Fruit fly (Drosophila melanogaster) whole organism, wandering third instar larva: ENCODE data around the gene CG5111.

Experiments
- Abd-B ChIP-seq: fragments of >200 bp; optimal IDR thresholded peaks from 2 replicates; lab custom pipeline; 2017; ENCODE audit warnings: missing biosample characterization, missing genetic modification characterization
- CG32264 ChIP-seq: fragments of 200-800 bp; sonication (Bioruptor generic); optimal IDR thresholded peaks from 2 replicates; lab custom pipeline; 2016; ENCODE audit warnings: missing biosample characterization, missing genetic modification characterization
- CG9705 ChIP-seq: fragments of 200-800 bp; sonication (Bioruptor generic); optimal IDR thresholded peaks from 2 replicates; lab custom pipeline; 2018; ENCODE audit warnings: missing biosample characterization, mild to moderate bottlenecking, missing genetic modification characterization
- CrebA ChIP-seq: fragments of 200-800 bp; sonication (Bioruptor generic); optimal IDR thresholded peaks from 2 replicates; lab custom pipeline; 2016; ENCODE audit warnings: missing biosample characterization, mild to moderate bottlenecking, missing genetic modification characterization, borderline replicate concordance
- Dfd ChIP-seq: fragments of >200 bp; optimal IDR thresholded peaks from 2 replicates; lab custom pipeline; 2017; ENCODE audit warnings: missing biosample characterization, missing genetic modification characterization
- Dif ChIP-seq: fragments of 200-275, 200-300 bp; sonication (Bioruptor generic); optimal IDR thresholded peaks from 2 replicates; lab custom pipeline; 2018; ENCODE audit warnings: missing biosample characterization, missing genetic modification characterization; ENCODE audit not compliant: partially characterized antibody
- GATAd ChIP-seq: sonication (Bioruptor generic); optimal IDR thresholded peaks from 2 replicates; lab custom pipeline; 2016; ENCODE audit warnings: missing biosample characterization, missing genetic modification characterization
- HLH106 ChIP-seq: fragments of 200-800 bp; optimal IDR thresholded peaks from 3 replicates; lab custom pipeline; 2019; ENCODE audit warnings: missing biosample characterization, mild to moderate bottlenecking, missing genetic modification characterization, moderate library complexity
- Hnf4 ChIP-seq: fragments of 200-800 bp; sonication (Bioruptor generic); optimal IDR thresholded peaks from 2 replicates; lab custom pipeline; 2016; ENCODE audit warnings: missing biosample characterization, mild to moderate bottlenecking, missing genetic modification characterization
- Hr78 ChIP-seq: fragments of >200 bp; optimal IDR thresholded peaks from 2 replicates; lab custom pipeline; 2017; ENCODE audit warnings: missing biosample characterization, missing genetic modification characterization
- Hr83 ChIP-seq: fragments of 200-300 bp; sonication (Bioruptor generic); optimal IDR thresholded peaks from 2 replicates; lab custom pipeline; 2016; ENCODE audit warnings: missing biosample characterization, mild to moderate bottlenecking, missing genetic modification characterization, moderate library complexity; ENCODE audit not compliant: poor library complexity, severe bottlenecking
- Jra ChIP-seq: sonication (Bioruptor generic); optimal IDR thresholded peaks from 2 replicates; lab custom pipeline; 2016; ENCODE audit warnings: missing biosample characterization, missing genetic modification characterization
- Mio ChIP-seq: sonication (Bioruptor generic); optimal IDR thresholded peaks from 2 replicates; lab custom pipeline; 2016; ENCODE audit warnings: missing biosample characterization, missing genetic modification characterization
- Myc ChIP-seq: fragments of >200 bp; optimal IDR thresholded peaks from 2 replicates; lab custom pipeline; 2017
- N ChIP-seq: fragments of >200 bp; optimal IDR thresholded peaks from 2 replicates; lab custom pipeline; 2018; ENCODE audit warnings: missing biosample characterization, missing external identifiers, missing genetic modification characterization
- OdsH ChIP-seq: fragments of 200-800 bp; sonication (Bioruptor generic); optimal IDR thresholded peaks from 2 replicates; lab custom pipeline; 2016; ENCODE audit warnings: missing biosample characterization, mild to moderate bottlenecking, missing genetic modification characterization
- Rel ChIP-seq, 2 experiments: fragments of 200-800 bp; sonication (Bioruptor generic) in 1 of 2; optimal IDR thresholded peaks; 2 replicates in 1 of 2; 3 replicates in 1 of 2; lab custom pipeline; 2016 to 2019; ENCODE audit warnings: mild to moderate bottlenecking in 2 of 2, missing biosample characterization in 2 of 2, missing genetic modification characterization in 2 of 2, moderate library complexity in 1 of 2
- Sp1 ChIP-seq: fragments of 200-800 bp; sonication (Bioruptor generic); optimal IDR thresholded peaks from 3 replicates; lab custom pipeline; 2019; ENCODE audit warnings: missing biosample characterization, mild to moderate bottlenecking, missing genetic modification characterization, moderate library complexity
- Vsx2 ChIP-seq: fragments of 200-300, 225-300 bp; sonication (Bioruptor generic); optimal IDR thresholded peaks from 2 replicates; lab custom pipeline; 2018; ENCODE audit warnings: missing biosample characterization, missing genetic modification characterization; ENCODE audit not compliant: partially characterized antibody
- br ChIP-seq: fragments of 200-800 bp; sonication (Bioruptor generic); optimal IDR thresholded peaks from 2 replicates; lab custom pipeline; 2016; ENCODE audit warnings: missing biosample characterization, missing genetic modification characterization
- brk ChIP-seq: fragments of 200-800 bp; sonication (Bioruptor generic); optimal IDR thresholded peaks from 2 replicates; lab custom pipeline; 2016; ENCODE audit warnings: missing biosample characterization, mild to moderate bottlenecking, missing genetic modification characterization
- dl ChIP-seq, 2 experiments: fragments of 175-275, 200-275 bp in 1 of 2; fragments of 200-275 bp in 1 of 2; sonication (Bioruptor generic); optimal IDR thresholded peaks; lab custom pipeline; 2018; ENCODE audit warnings: mild to moderate bottlenecking in 2 of 2, missing biosample characterization in 2 of 2, missing genetic modification characterization in 2 of 2, moderate library complexity in 2 of 2; ENCODE audit not compliant: partially characterized antibody in 2 of 2, insufficient read depth in 1 of 2
- dmrt93B ChIP-seq: fragments of 200-800 bp; sonication (Bioruptor generic); optimal IDR thresholded peaks from 2 replicates; lab custom pipeline; 2018; ENCODE audit warnings: missing biosample characterization, mild to moderate bottlenecking, missing genetic modification characterization
- dsf ChIP-seq: sonication (Bioruptor generic); optimal IDR thresholded peaks from 2 replicates; lab custom pipeline; 2016; ENCODE audit warnings: missing biosample characterization, missing genetic modification characterization, borderline replicate concordance
- ey ChIP-seq: fragments of 200-800 bp; sonication (Bioruptor generic); optimal IDR thresholded peaks from 2 replicates; lab custom pipeline; 2016; ENCODE audit warnings: missing biosample characterization, missing genetic modification characterization
- foxo ChIP-seq, 2 experiments: fragments of 200-800 bp; sonication (Bioruptor generic); optimal IDR thresholded peaks; 2 replicates in 1 of 2; 3 replicates in 1 of 2; lab custom pipeline; 2016 to 2017; ENCODE audit warnings: missing biosample characterization in 2 of 2, missing genetic modification characterization in 2 of 2
- fru ChIP-seq: fragments of 200-800 bp; sonication (Bioruptor generic); optimal IDR thresholded peaks from 3 replicates; lab custom pipeline; 2016; ENCODE audit warnings: missing biosample characterization, mild to moderate bottlenecking, missing genetic modification characterization
- h ChIP-seq: fragments of 200-800 bp; sonication (Bioruptor generic); optimal IDR thresholded peaks from 3 replicates; lab custom pipeline; 2016; ENCODE audit warnings: missing biosample characterization, mild to moderate bottlenecking, missing genetic modification characterization
- jim ChIP-seq: fragments of 175-275, 200-325 bp; sonication (Bioruptor generic); optimal IDR thresholded peaks from 2 replicates; lab custom pipeline; 2016; ENCODE audit warnings: missing biosample characterization, mild to moderate bottlenecking, missing genetic modification characterization
- lola ChIP-seq: fragments of >200 bp; optimal IDR thresholded peaks from 2 replicates; lab custom pipeline; 2017; ENCODE audit warnings: missing biosample characterization, missing genetic modification characterization
- pan ChIP-seq: fragments of >200 bp; optimal IDR thresholded peaks from 2 replicates; lab custom pipeline; 2017
- psq ChIP-seq: fragments of 200-800 bp; sonication (Bioruptor generic); optimal IDR thresholded peaks from 3 replicates; lab custom pipeline; 2017; ENCODE audit warnings: missing biosample characterization, mild to moderate bottlenecking, missing genetic modification characterization, moderate library complexity
- rgr ChIP-seq: fragments of 200-800 bp; sonication (Bioruptor generic); optimal IDR thresholded peaks from 3 replicates; lab custom pipeline; 2016; ENCODE audit warnings: missing biosample characterization, mild to moderate bottlenecking, missing genetic modification characterization
- sage ChIP-seq: fragments of 200-800 bp; sonication (Bioruptor generic); optimal IDR thresholded peaks from 2 replicates; lab custom pipeline; 2016; ENCODE audit warnings: missing biosample characterization, mild to moderate bottlenecking, missing genetic modification characterization
- sv ChIP-seq: fragments of 200-800 bp; sonication (Bioruptor generic); optimal IDR thresholded peaks from 3 replicates; lab custom pipeline; 2016; ENCODE audit warnings: missing biosample characterization, missing genetic modification characterization
- tai ChIP-seq: sonication (Bioruptor generic); optimal IDR thresholded peaks from 2 replicates; lab custom pipeline; 2016; ENCODE audit warnings: missing biosample characterization, missing genetic modification characterization
- usp ChIP-seq: fragments of >200 bp; optimal IDR thresholded peaks from 2 replicates; lab custom pipeline; 2017; ENCODE audit warnings: missing biosample characterization, missing genetic modification characterization

CG5111 gene

dm6 chr3R:25495753-25496152 is 10.3 kb upstream of the CG5111 start:
- TF ChIP-seq Rel (GFP tag; optimal IDR thresholded peaks at IDR 0.05; lab: Kevin White, UChicago) (no peak), Rel (tag; optimal IDR thresholded peaks at IDR 0.05; lab: Kevin White, UChicago) (no peak), fru (GFP tag; lab: Kevin White, UChicago) (no peak), dsf (GFP tag; lab: Kevin White, UChicago) (no peak), Vsx2 (GFP tag; lab: Kevin White, UChicago) (no peak), rgr (GFP tag; lab: Kevin White, UChicago) (no peak), dmrt93B (GFP tag; lab: Kevin White, UChicago) (no peak), Myc (lab: Kevin White, UChicago) (no peak), brk (GFP tag; lab: Kevin White, UChicago) (no peak), Hr83 (GFP tag; lab: Kevin White, UChicago) (no peak)

dm6 chr3R:25504891-25505290 is 1.2 kb upstream of the CG5111 start, which contains the start of gene CG5107:
CG5107 (plus strand) TSS chr3R:25505191.
- TF ChIP-seq Dfd (GFP tag; lab: Kevin White, UChicago) (no peak), Rel (GFP tag; optimal IDR thresholded peaks at IDR 0.05; lab: Kevin White, UChicago) (no peak), Rel (tag; optimal IDR thresholded peaks at IDR 0.05; lab: Kevin White, UChicago) (no peak), usp (GFP tag; lab: Kevin White, UChicago) (no peak), Abd-B (GFP tag; lab: Kevin White, UChicago) (no peak), foxo (GFP tag; optimal IDR thresholded peaks at IDR 0.05; lab: Kevin White, UChicago) (no peak), Mio (no peak), jim (GFP tag; lab: Kevin White, UChicago) (no peak), brk (GFP tag; lab: Kevin White, UChicago) (no peak), Jra (no peak), N (no peak), CG32264 (GFP tag; lab: Kevin White, UChicago) (no peak)
- TF ChIP-seq, all 38 proteins: peak for 0

- TF ChIP-seq Vsx2 (GFP tag; lab: Kevin White, UChicago): no peak
- TF ChIP-seq Myc (lab: Kevin White, UChicago): peak; percentile 83
- TF ChIP-seq GATAd (GFP tag; lab: Kevin White, UChicago): no peak
- no peak for TF ChIP-seq Dif (GFP tag; lab: Kevin White, UChicago)
- peak; percentile 22 for TF ChIP-seq N
Measured at dm6 chr3R:25512750-25513149, 6.7 kb downstream of the CG5111 start.

- TF ChIP-seq N (no peak), Abd-B (GFP tag; lab: Kevin White, UChicago) (no peak), HLH106 (tag; lab: Kevin White, UChicago) (peak; percentile 98), dmrt93B (GFP tag; lab: Kevin White, UChicago) (peak; percentile 94), Hr83 (GFP tag; lab: Kevin White, UChicago) (peak; percentile 82), sv (GFP tag; lab: Kevin White, UChicago) (peak; percentile 77), Sp1 (GFP tag; lab: Kevin White, UChicago) (peak; percentile 98), br (GFP tag; lab: Kevin White, UChicago) (peak; percentile 77), Dif (GFP tag; lab: Kevin White, UChicago) (peak; percentile 84), Vsx2 (GFP tag; lab: Kevin White, UChicago) (peak; percentile 70), Dfd (GFP tag; lab: Kevin White, UChicago) (no peak), fru (GFP tag; lab: Kevin White, UChicago) (peak; percentile 92), CG32264 (GFP tag; lab: Kevin White, UChicago) (peak; percentile 40), dsf (GFP tag; lab: Kevin White, UChicago) (peak; percentile 44), Hnf4 (GFP tag; lab: Kevin White, UChicago) (peak; percentile 74), Mio (no peak), jim (GFP tag; lab: Kevin White, UChicago) (peak; percentile 49), foxo (GFP tag; optimal IDR thresholded peaks at IDR 0.05; lab: Kevin White, UChicago) (peak in 1 of 2 experiments; percentile 95), ey (peak; percentile 76), dl (GFP tag; optimal IDR thresholded peaks at IDR 0.05; lab: Kevin White, UChicago; ENCODE audit: insufficient read depth in 1 of 2, partially characterized antibody in 2 of 2) (peak; percentile 80), usp (GFP tag; lab: Kevin White, UChicago) (no peak), Rel (GFP tag; optimal IDR thresholded peaks at IDR 0.05; lab: Kevin White, UChicago) (peak; percentile 84), Rel (tag; optimal IDR thresholded peaks at IDR 0.05; lab: Kevin White, UChicago) (peak; percentile 70), h (peak; percentile 91), Hr78 (GFP tag; lab: Kevin White, UChicago) (no peak), CrebA (GFP tag; lab: Kevin White, UChicago) (peak; percentile 4), sage (peak; percentile 87), CG9705 (GFP tag; lab: Kevin White, UChicago) (peak; percentile 64), Myc (lab: Kevin White, UChicago) (no peak), OdsH (GFP tag; lab: Kevin White, UChicago) (peak; percentile 95), psq (GFP tag; lab: Kevin White, UChicago) (peak; percentile 97), GATAd (GFP tag; lab: Kevin White, UChicago) (no peak), lola (GFP tag; lab: Kevin White, UChicago) (no peak), pan (lab: Kevin White, UChicago) (peak; percentile 76), rgr (GFP tag; lab: Kevin White, UChicago) (peak; percentile 93), tai (GFP tag; lab: Kevin White, UChicago) (no peak), Jra (peak; percentile 12)
Measured at dm6 chr3R:25515450-25516288, 9.6 kb downstream of the CG5111 start, which contains the start of gene msi. msi (plus strand) TSS chr3R:25516118.
